Worm (Caenorhabditis elegans) whole organism, late embryonic: ENCODE data around the gene srx-111.

ENCODE experiments used
- C08G9.2 ChIP-seq: sonication (generic microtip); optimal IDR thresholded peaks from 2 replicates; lab custom pipeline; 2016; ENCODE audit warnings: mild to moderate bottlenecking, missing genetic modification characterization, moderate library complexity, missing compliant biosample characterization
- dve-1 ChIP-seq: sonication (generic microtip); optimal IDR thresholded peaks from 2 replicates; lab custom pipeline; 2017; ENCODE audit warnings: antibody characterized with exemption, mild to moderate bottlenecking, missing genetic modification characterization, missing compliant biosample characterization
- hlh-30 ChIP-seq: sonication (generic microtip); optimal IDR thresholded peaks from 2 replicates; lab custom pipeline; 2017; ENCODE audit warnings: antibody characterized with exemption, missing genetic modification characterization, missing compliant biosample characterization; ENCODE audit not compliant: insufficient read depth
- nfya-1 ChIP-seq: sonication (generic microtip); optimal IDR thresholded peaks from 2 replicates; lab custom pipeline; 2017; ENCODE audit warnings: missing genetic modification characterization, mild to moderate bottlenecking, missing compliant biosample characterization, antibody characterized with exemption, moderate library complexity
- sox-4 ChIP-seq: sonication (generic microtip); optimal IDR thresholded peaks from 2 replicates; lab custom pipeline; 2017; ENCODE audit warnings: mild to moderate bottlenecking, missing genetic modification characterization, inconsistent platforms, missing compliant biosample characterization

DNA sequence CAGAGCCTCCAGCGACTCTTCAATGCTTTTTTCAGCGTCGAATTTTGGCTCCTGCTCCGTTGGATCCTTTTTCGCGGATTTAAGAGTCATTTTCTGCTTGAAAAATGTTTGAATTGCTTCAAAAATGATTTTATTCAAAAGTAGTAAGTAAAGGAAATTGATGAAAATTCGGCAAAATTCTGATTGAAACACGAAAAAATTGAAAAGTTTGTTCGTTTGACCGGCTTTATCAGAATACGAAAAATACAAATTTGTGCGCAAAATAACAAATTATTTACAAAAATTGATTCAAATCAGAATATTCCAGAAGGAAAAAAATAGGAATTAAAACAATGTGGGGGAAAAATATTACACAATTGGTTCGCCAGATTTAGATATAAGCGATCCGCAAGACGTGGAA lies 49.4 kb downstream of the srx-111 start, which contains the start of gene F54D10.4:
- TF ChIP-seq sox-4 (tag; lab: Kevin White, UChicago) (no peak), hlh-30 (tag; lab: Kevin White, UChicago) (no peak), C08G9.2 (tag; lab: Kevin White, UChicago) (no peak), dve-1 (no peak), nfya-1 (tag; lab: Kevin White, UChicago) (no peak)
